Worm (Caenorhabditis elegans): ENCODE results near the gene rhr-1.

DNA sequence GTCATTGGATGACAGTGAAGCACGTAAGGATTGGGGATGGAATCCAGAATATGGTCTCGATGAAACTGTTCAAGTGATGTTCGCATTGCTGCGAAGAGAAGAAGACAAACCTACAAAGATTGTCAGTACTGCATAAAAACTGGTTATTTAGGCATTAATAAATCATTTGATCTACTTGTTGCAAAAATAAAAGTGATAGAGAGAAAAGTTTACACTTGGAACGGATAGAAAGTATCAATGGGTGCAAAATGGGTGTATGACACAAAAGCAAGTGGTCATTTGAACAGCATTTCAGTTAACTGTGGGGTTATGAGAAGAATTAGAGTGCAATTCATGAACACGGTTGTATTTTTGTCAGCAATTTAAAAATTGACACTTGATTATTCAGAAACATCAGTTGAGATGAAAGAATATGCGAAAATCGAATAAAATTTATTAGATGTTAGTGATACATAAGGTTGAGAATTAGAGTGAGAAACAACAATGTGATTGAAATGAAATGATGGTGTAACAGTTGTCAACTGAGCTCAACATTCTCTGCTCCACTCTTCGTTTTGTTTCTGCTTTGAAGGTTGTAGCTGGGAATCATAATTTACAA is 15.1 kb upstream of the rhr-1 start, which contains the start of gene F08F3.10:
- TF ChIP-seq dao-5 (tag; optimal IDR thresholded peaks at IDR 0.05) (no peak), W03F9.2 (tag; optimal IDR thresholded peaks at IDR 0.05) (no peak)
